Fruit fly (Drosophila melanogaster) whole organism, prepupa: ENCODE data around the gene cher.

Experiments
- CG15336 ChIP-seq: fragments of 200-800 bp; sonication (Bioruptor generic); IDR thresholded peaks from 2 replicates; pipeline ENCODE4 v1.3.6; 2022; ENCODE audit warnings: missing biosample characterization, missing genetic modification characterization
- Lpt ChIP-seq: fragments of 200-800 bp; sonication (Bioruptor generic); optimal IDR thresholded peaks from 3 replicates; lab custom pipeline; 2016; ENCODE audit warnings: missing biosample characterization, missing genetic modification characterization
- Met ChIP-seq: fragments of 200-800 bp; sonication (Bioruptor generic); optimal IDR thresholded peaks from 3 replicates; lab custom pipeline; 2016; ENCODE audit warnings: missing biosample characterization, missing genetic modification characterization
- OdsH ChIP-seq: fragments of 200-800 bp; sonication (Bioruptor generic); optimal IDR thresholded peaks from 3 replicates; lab custom pipeline; 2016; ENCODE audit warnings: missing biosample characterization, missing genetic modification characterization
- fd59A ChIP-seq: fragments of 200-800 bp; sonication (Bioruptor generic); optimal IDR thresholded peaks from 2 replicates; lab custom pipeline; 2017; ENCODE audit warnings: missing biosample characterization, mild to moderate bottlenecking, missing genetic modification characterization, missing genetic modification reagents
- spab ChIP-seq: fragments of 200-800 bp; sonication (Bioruptor generic); optimal IDR thresholded peaks from 2 replicates; lab custom pipeline; 2017; ENCODE audit warnings: missing biosample characterization, mild to moderate bottlenecking, missing genetic modification characterization, missing genetic modification reagents
- topi ChIP-seq: fragments of 200-800 bp; sonication (Bioruptor generic); optimal IDR thresholded peaks from 3 replicates; lab custom pipeline; 2016; ENCODE audit warnings: missing biosample characterization, missing genetic modification characterization

DNA sequence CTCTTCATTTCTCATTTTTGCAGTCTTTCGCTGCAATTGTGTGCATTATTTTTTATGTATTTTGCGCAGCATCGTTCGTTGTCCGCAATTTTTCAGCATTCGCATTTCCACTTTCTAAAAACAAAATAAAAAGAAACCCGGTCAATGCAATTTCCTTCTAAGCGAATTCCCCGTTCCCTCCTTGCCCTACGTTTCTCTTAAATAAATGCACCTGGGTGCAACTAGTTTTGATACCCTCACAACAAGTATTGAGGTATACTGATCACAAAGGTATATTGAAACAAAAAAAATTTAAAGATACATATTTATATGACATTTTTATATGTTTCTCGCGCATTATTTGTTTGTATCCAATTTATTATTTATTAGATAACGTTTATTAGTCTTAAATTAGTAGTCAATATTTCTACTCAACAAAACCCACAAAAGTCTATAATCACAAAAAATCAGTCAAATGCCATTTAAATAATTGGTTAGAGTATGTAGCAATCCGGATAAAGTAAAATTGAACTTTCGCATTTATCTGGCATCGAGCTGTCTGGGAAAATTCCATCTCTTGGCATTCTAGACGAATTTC lies 43.7 kb downstream of the cher start:
- TF ChIP-seq CG15336, result peak; percentile 92
- TF ChIP-seq Lpt, result peak; percentile 82
- peak; percentile 65 for TF ChIP-seq fd59A (GFP tag; lab: Kevin White, UChicago)
- no peak for TF ChIP-seq topi (GFP tag; lab: Kevin White, UChicago)
- no peak for TF ChIP-seq spab (GFP tag; lab: Kevin White, UChicago)
- TF ChIP-seq OdsH (GFP tag; lab: Kevin White, UChicago), result no peak
- no peak for TF ChIP-seq Met (GFP tag; lab: Kevin White, UChicago)
